Fruit fly (Drosophila melanogaster) whole organism, adult: ENCODE measurements around the gene CG5866.

ENCODE experiments used
- CG11617 ChIP-seq: fragments of 200-800 bp; sonication (Bioruptor generic); optimal IDR thresholded peaks from 2 replicates; lab custom pipeline; 2017; ENCODE audit warnings: mild to moderate bottlenecking, missing biosample characterization, missing genetic modification reagents, missing genetic modification characterization
- CG12768 ChIP-seq: fragments of 200-800 bp; sonication (Bioruptor generic); optimal IDR thresholded peaks from 2 replicates; lab custom pipeline; 2017; ENCODE audit warnings: missing biosample characterization, missing genetic modification characterization, mild to moderate bottlenecking, moderate library complexity, missing genetic modification reagents
- CG14711 ChIP-seq: fragments of 200-800 bp; sonication (Bioruptor generic); optimal IDR thresholded peaks from 2 replicates; lab custom pipeline; 2018; ENCODE audit warnings: missing biosample characterization, mild to moderate bottlenecking, missing genetic modification characterization, moderate library complexity
- CG1620 ChIP-seq: fragments of 200-800 bp; sonication (Bioruptor generic); optimal IDR thresholded peaks from 2 replicates; lab custom pipeline; 2016; ENCODE audit warnings: missing biosample characterization, missing genetic modification characterization
- CG33017 ChIP-seq: fragments of 200-800 bp; sonication (Bioruptor generic); optimal IDR thresholded peaks from 2 replicates; lab custom pipeline; 2018; ENCODE audit warnings: missing biosample characterization, mild to moderate bottlenecking, missing genetic modification characterization, moderate library complexity
- CG5204 ChIP-seq: fragments of 200-800 bp; sonication (Bioruptor generic); optimal IDR thresholded peaks from 2 replicates; lab custom pipeline; 2016; ENCODE audit warnings: missing biosample characterization, missing genetic modification characterization
- CG7045 ChIP-seq: fragments of 200-800 bp; sonication (Bioruptor generic); optimal IDR thresholded peaks from 2 replicates; lab custom pipeline; 2017; ENCODE audit warnings: missing biosample characterization, mild to moderate bottlenecking, missing genetic modification characterization
- CG7101 ChIP-seq: fragments of 200-800 bp; sonication (Bioruptor generic); optimal IDR thresholded peaks from 2 replicates; lab custom pipeline; 2018; ENCODE audit warnings: missing biosample characterization, mild to moderate bottlenecking, missing genetic modification characterization, moderate library complexity
- Clk ChIP-seq: fragments of 200-800 bp; sonication (Bioruptor generic); optimal IDR thresholded peaks from 2 replicates; lab custom pipeline; 2017; ENCODE audit warnings: missing biosample characterization, missing genetic modification characterization
- Crg-1 ChIP-seq: fragments of 200-800 bp; sonication (Bioruptor generic); optimal IDR thresholded peaks from 2 replicates; lab custom pipeline; 2016; ENCODE audit warnings: missing biosample characterization, missing genetic modification characterization
- Hr96 ChIP-seq: fragments of 200-800 bp; sonication (Bioruptor generic); optimal IDR thresholded peaks from 2 replicates; lab custom pipeline; 2016; ENCODE audit warnings: missing biosample characterization, missing genetic modification characterization
- Mnt ChIP-seq: fragments of 200-800 bp; sonication (Bioruptor generic); optimal IDR thresholded peaks from 2 replicates; lab custom pipeline; 2016; ENCODE audit warnings: missing biosample characterization, mild to moderate bottlenecking, missing genetic modification characterization
- bab1 ChIP-seq: fragments of 200-800 bp; sonication (Bioruptor generic); optimal IDR thresholded peaks from 3 replicates; lab custom pipeline; 2019; ENCODE audit warnings: missing biosample characterization, mild to moderate bottlenecking, missing genetic modification characterization, moderate library complexity
- cic ChIP-seq: fragments of 200-800 bp; sonication (Bioruptor generic); optimal IDR thresholded peaks from 2 replicates; lab custom pipeline; 2017; ENCODE audit warnings: missing biosample characterization, mild to moderate bottlenecking, missing genetic modification characterization, moderate library complexity
- cnc ChIP-seq, 2 experiments: fragments of >200 bp; optimal IDR thresholded peaks; 2 replicates each; lab custom pipeline; 2017
- kay ChIP-seq: fragments of 200-800 bp; sonication (Bioruptor generic); peaks from one replicate; lab custom pipeline; 2016; ENCODE audit warnings: missing biosample characterization, missing genetic modification characterization, borderline replicate concordance
- ovo ChIP-seq: fragments of 200-800 bp; sonication (Bioruptor generic); optimal IDR thresholded peaks from 2 replicates; lab custom pipeline; 2016; ENCODE audit warnings: missing biosample characterization, missing genetic modification characterization
- pad ChIP-seq: fragments of 200-800 bp; sonication (Bioruptor generic); optimal IDR thresholded peaks from 3 replicates; lab custom pipeline; 2017; ENCODE audit warnings: missing biosample characterization, missing genetic modification characterization, mild to moderate bottlenecking, moderate library complexity, missing genetic modification reagents
- tj ChIP-seq: fragments of 200-800 bp; sonication (Bioruptor generic); optimal IDR thresholded peaks from 3 replicates; lab custom pipeline; 2017; ENCODE audit warnings: missing biosample characterization, mild to moderate bottlenecking, missing genetic modification characterization, moderate library complexity
- toe ChIP-seq: fragments of 200-800 bp; sonication (Bioruptor generic); optimal IDR thresholded peaks from 2 replicates; lab custom pipeline; 2016; ENCODE audit warnings: missing biosample characterization, missing genetic modification characterization

Gene CG5866

DNA sequence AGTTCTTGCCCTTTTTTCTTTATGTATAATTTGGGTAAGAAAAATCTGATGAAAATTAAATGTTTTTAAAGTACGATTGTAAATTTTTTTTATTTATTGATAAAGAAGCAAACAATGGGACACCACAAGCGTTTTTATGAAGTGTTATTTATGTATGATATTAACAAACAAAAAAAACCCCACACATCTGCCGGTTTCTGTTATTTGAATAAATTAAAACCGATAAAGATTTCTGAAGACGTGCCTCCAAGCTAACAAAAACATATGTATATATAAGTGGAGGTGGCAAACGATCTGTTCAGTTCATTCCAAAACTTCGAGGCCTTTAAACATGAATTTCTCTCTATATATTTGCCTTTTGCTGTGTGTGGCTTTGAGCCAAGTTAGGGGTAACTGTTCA, 1.9 kb upstream of the CG5866 start, which contains the start of gene CG42822:
Gene CG42822 (plus strand): TSS at position 301 of the 400 bp plus-strand sequence.
- no peak for TF ChIP-seq CG1620 (GFP tag; lab: Kevin White, UChicago)

DNA sequence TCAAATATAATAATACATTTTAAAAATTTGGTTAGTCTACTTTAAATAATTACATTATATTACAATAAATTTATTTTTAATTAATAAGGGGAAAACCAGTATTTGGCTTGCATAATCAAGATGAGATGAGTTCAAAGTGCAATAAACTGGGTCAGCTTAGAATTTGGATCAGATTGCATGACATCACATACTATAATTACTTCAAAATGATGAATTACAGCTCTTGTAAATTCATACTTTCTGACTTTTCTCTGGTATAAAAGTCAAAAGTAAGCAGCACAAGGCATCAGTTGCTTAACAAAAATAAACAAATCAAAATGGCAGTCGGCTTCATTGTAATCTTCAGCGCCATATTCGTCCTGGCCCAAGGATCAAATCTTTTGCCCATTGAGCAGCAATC, 1.6 kb downstream of the CG5866 start, which contains the start of gene CG33333:
Gene CG33333 (plus strand): TSS at position 301 of the 400 bp plus-strand sequence.
- TF ChIP-seq CG14711 (tag; lab: Kevin White, UChicago) = no peak
- TF ChIP-seq CG11617 = no peak
- TF ChIP-seq CG33017 (tag; lab: Kevin White, UChicago) = no peak
- no peak for TF ChIP-seq CG7045
- TF ChIP-seq pad = no peak
- TF ChIP-seq toe (GFP tag; lab: Kevin White, UChicago) = no peak
- no peak for TF ChIP-seq Clk (GFP tag; lab: Kevin White, UChicago)
- TF ChIP-seq bab1 (GFP tag; lab: Kevin White, UChicago) = no peak
- TF ChIP-seq cnc (optimal IDR thresholded peaks at IDR 0.05; lab: Kevin White, UChicago) = no peak

DNA sequence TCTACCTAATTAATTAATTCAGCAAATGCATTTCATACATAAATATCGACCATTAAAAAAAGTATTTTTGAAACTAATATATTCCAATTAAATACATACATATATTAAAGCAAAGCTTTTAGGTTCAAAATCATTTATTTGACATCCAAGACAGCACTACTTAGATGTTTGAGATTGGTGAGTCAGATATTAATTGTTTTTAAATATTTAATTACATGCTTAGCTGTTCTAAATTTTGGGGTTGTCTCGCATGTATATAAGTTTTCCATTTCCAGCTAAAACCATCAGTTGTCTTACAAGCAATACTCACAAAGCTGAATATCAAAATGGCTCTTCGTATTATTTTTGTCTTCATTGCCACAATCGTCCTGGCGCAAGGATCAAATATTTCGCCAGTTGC, 2.9 kb downstream of the CG5866 start, which contains the start of gene CG42834:
Gene CG42834 (plus strand): TSS at position 301 of the 400 bp plus-strand sequence.
- TF ChIP-seq CG12768 (GFP tag; lab: Kevin White, UChicago) (no peak), cnc (optimal IDR thresholded peaks at IDR 0.05; lab: Kevin White, UChicago) (no peak), pad (no peak), kay (GFP tag; lab: Kevin White, UChicago) (no peak), ovo (GFP tag; lab: Kevin White, UChicago) (no peak), CG7101 (tag; lab: Kevin White, UChicago) (no peak), toe (GFP tag; lab: Kevin White, UChicago) (no peak), Clk (GFP tag; lab: Kevin White, UChicago) (no peak), Crg-1 (GFP tag; lab: Kevin White, UChicago) (no peak), tj (GFP tag; lab: Kevin White, UChicago) (no peak), CG7045 (no peak), cic (GFP tag; lab: Kevin White, UChicago) (no peak), Mnt (no peak)

dm6 chr3R:17420338-17420737, 4.8 kb downstream of the CG5866 start, which contains the start of gene CG42835:
Gene CG42835 (plus strand): TSS chr3R:17420638.
- TF ChIP-seq bab1 (GFP tag; lab: Kevin White, UChicago) = no peak
- TF ChIP-seq Crg-1 (GFP tag; lab: Kevin White, UChicago) = no peak
- TF ChIP-seq ovo (GFP tag; lab: Kevin White, UChicago) = no peak
- no peak for TF ChIP-seq cnc (optimal IDR thresholded peaks at IDR 0.05; lab: Kevin White, UChicago)
- TF ChIP-seq CG5204 (GFP tag; lab: Kevin White, UChicago) = no peak
- no peak for TF ChIP-seq toe (GFP tag; lab: Kevin White, UChicago)
- TF ChIP-seq pad = no peak
- TF ChIP-seq Hr96 (GFP tag; lab: Kevin White, UChicago) = no peak
- no peak for TF ChIP-seq CG33017 (tag; lab: Kevin White, UChicago)
- no peak for TF ChIP-seq CG14711 (tag; lab: Kevin White, UChicago)
- TF ChIP-seq Mnt = no peak
- TF ChIP-seq kay (GFP tag; lab: Kevin White, UChicago) = no peak
- TF ChIP-seq CG12768 (GFP tag; lab: Kevin White, UChicago) = no peak
- no peak for TF ChIP-seq CG11617

DNA sequence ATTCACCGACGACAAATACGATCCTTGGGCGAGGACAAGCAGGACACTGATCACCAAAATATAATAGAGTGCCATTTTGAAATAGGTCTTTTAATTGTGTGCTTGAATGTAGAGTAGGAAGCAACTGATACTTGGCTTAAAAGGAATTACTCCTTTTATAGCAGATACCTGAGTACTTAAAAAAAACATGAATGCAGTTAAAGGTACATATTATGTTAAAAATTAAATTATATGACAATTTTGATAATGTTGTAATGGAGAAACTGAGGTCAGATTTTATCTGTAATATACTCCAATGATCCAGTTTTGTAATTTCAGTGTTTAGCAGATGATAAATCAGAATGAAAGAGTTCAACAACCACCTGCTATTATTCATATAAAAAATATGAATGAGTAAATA, 6.6 kb downstream of the CG5866 start, which contains the start of gene CG14332:
Gene CG14332 (minus strand): TSS at position 101 of the 400 bp plus-strand sequence.
- no peak for TF ChIP-seq CG33017 (tag; lab: Kevin White, UChicago)
- no peak for TF ChIP-seq kay (GFP tag; lab: Kevin White, UChicago)
- TF ChIP-seq Mnt = no peak
- no peak for TF ChIP-seq tj (GFP tag; lab: Kevin White, UChicago)
- no peak for TF ChIP-seq ovo (GFP tag; lab: Kevin White, UChicago)
- TF ChIP-seq Crg-1 (GFP tag; lab: Kevin White, UChicago) = no peak
- TF ChIP-seq CG1620 (GFP tag; lab: Kevin White, UChicago) = no peak
- no peak for TF ChIP-seq CG11617
- no peak for TF ChIP-seq CG14711 (tag; lab: Kevin White, UChicago)
- TF ChIP-seq CG7045 = no peak
- no peak for TF ChIP-seq toe (GFP tag; lab: Kevin White, UChicago)
- no peak for TF ChIP-seq pad
- no peak for TF ChIP-seq cnc (optimal IDR thresholded peaks at IDR 0.05; lab: Kevin White, UChicago)
- TF ChIP-seq Clk (GFP tag; lab: Kevin White, UChicago) = no peak
- TF ChIP-seq Hr96 (GFP tag; lab: Kevin White, UChicago) = no peak

DNA sequence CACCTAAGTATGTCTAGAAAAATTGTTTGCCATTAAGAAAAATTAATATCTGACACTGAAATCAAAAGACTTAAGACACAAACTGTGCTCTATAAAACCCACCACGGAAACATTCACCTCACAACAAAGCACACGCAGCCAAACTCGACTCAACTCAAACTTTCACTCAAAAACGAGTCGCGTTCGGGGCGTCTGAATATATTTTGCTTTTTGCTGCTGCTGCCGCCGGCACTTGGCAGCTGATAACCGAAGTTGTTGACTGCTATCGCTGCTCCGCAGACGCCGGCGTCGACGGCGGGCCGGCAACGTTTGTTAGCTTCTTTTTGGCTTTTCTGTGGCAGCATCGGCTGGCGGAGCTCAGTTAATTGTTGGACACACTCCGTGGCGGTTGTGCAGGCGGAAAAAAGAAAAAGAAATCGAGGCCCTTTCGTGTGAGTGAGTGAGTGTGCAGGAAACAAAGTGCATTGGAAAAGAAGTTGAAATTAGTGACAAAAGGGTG, 9.9 kb downstream of the CG5866 start, which contains the start of gene cysu:
Gene cysu (plus strand): TSS at position 352 of the 499 bp plus-strand sequence.
- TF ChIP-seq bab1 (GFP tag; lab: Kevin White, UChicago) (no peak), CG7045 (no peak)

DNA sequence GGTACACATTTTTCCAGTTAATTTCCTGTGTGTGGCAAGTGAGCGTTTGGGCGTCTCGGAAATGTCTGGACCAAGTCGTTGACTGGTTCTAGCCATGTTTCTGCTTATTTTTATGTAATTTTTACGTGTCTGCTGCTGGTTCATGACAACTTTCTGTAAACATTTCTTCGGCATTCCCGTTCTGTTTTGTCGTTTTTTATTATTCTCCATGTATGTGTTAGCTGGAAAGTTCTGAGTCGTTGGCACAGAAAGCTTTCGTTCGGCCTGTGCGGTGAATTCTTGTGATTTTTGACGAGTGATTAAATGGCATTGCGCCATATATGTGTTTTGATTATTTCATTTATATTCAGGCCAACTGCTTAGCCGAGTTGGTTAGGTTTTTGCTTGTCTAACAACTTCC, 10.7 kb downstream of the CG5866 start:
- TF ChIP-seq cnc (optimal IDR thresholded peaks at IDR 0.05; lab: Kevin White, UChicago) (no peak), toe (GFP tag; lab: Kevin White, UChicago) (no peak), CG5204 (GFP tag; lab: Kevin White, UChicago) (no peak), CG11617 (no peak), Hr96 (GFP tag; lab: Kevin White, UChicago) (no peak), CG7101 (tag; lab: Kevin White, UChicago) (no peak), CG33017 (tag; lab: Kevin White, UChicago) (no peak), CG1620 (GFP tag; lab: Kevin White, UChicago) (no peak)
